Worm (Caenorhabditis elegans): Measurements from ENCODE around the gene nhr-192.

Gene nhr-192

DNA sequence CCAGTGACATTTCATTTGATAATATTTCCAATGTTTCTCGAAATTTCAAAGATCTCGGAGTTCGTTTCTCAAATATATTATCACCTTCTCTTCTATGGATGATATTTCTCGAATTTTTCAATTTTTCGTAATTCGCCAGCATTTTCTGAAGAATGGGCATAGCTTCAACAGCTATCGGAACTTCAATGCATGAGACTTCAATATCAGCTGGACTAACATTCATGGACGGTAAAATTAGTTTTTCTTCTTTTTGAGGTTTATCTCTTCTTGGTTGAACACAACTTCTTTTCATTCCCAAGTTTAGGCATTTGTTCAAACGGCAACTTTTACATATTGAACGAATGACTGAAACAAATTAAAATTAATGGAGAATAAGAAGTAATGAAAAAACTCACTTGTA lies 10.5 kb upstream of the nhr-192 start:
- TF ChIP-seq hlh-17 (GFP tag; optimal IDR thresholded peaks at IDR 0.05; ENCODE audit: borderline replicate concordance) (no peak), ceh-88 (GFP tag; IDR thresholded peaks at IDR 0.05) (no peak), jun-1 (tag; optimal IDR thresholded peaks at IDR 0.05) (no peak), ztf-4 (tag; optimal IDR thresholded peaks at IDR 0.05) (no peak), lin-39 (tag; optimal IDR thresholded peaks at IDR 0.05) (no peak), unc-62 (GFP tag; optimal IDR thresholded peaks at IDR 0.05) (no peak), nhr-47 (tag; optimal IDR thresholded peaks at IDR 0.05) (no peak), snu-23 (GFP tag; optimal IDR thresholded peaks at IDR 0.05) (no peak), sptf-1 (tag; optimal IDR thresholded peaks at IDR 0.05) (no peak), unc-30 (tag; optimal IDR thresholded peaks at IDR 0.05) (no peak), nhr-11 (tag; optimal IDR thresholded peaks at IDR 0.05) (no peak)

ce11 chrV:10078244-10078643 lies 7.8 kb upstream of the nhr-192 start, which contains the start of gene R04B5.1:
TSS of gene R04B5.1 (minus strand) at chrV:10078344.
- TF ChIP-seq ces-1 (GFP tag; optimal IDR thresholded peaks at IDR 0.05) (no peak), alr-1 (tag; optimal IDR thresholded peaks at IDR 0.05; ENCODE audit: borderline replicate concordance) (no peak), nhr-28 (tag; optimal IDR thresholded peaks at IDR 0.05) (no peak), nhr-19 (GFP tag; conservative IDR thresholded peaks at IDR 0.05) (no peak), rnt-1 (tag; optimal IDR thresholded peaks at IDR 0.05) (no peak), irx-1 (tag; optimal IDR thresholded peaks at IDR 0.05) (no peak), lin-13 (GFP tag; optimal IDR thresholded peaks at IDR 0.05) (no peak), aly-2 (tag; optimal IDR thresholded peaks at IDR 0.05) (no peak), efl-1 (optimal IDR thresholded peaks at IDR 0.05) (no peak), efl-1 (GFP tag; optimal IDR thresholded peaks at IDR 0.05 in 1 of 2) (no peak), fkh-8 (tag; optimal IDR thresholded peaks at IDR 0.05) (no peak), skn-1 (tag; optimal IDR thresholded peaks at IDR 0.05) (no peak), elt-2 (tag; optimal IDR thresholded peaks at IDR 0.05) (no peak), zip-4 (GFP tag; optimal IDR thresholded peaks at IDR 0.05) (no peak), lin-15B (tag; optimal IDR thresholded peaks at IDR 0.05) (no peak), hpl-2 (GFP tag; optimal IDR thresholded peaks at IDR 0.05) (no peak), snu-23 (GFP tag; optimal IDR thresholded peaks at IDR 0.05) (no peak), aha-1 (tag; optimal IDR thresholded peaks at IDR 0.05) (no peak), unc-86 (tag; optimal IDR thresholded peaks at IDR 0.05) (no peak), unc-98 (GFP tag; IDR thresholded peaks at IDR 0.05) (no peak)

ce11 chrV:10075441-10075840 lies 5.0 kb upstream of the nhr-192 start, which contains the start of gene F57A8.7:
TSS of gene F57A8.7 (plus strand) at chrV:10075741.
- TF ChIP-seq elt-2 (tag; optimal IDR thresholded peaks at IDR 0.05) (no peak), ceh-63 (GFP tag; optimal IDR thresholded peaks at IDR 0.05) (no peak), ceh-82 (tag; optimal IDR thresholded peaks at IDR 0.05) (no peak), efl-3 (GFP tag; optimal IDR thresholded peaks at IDR 0.05) (no peak), lir-3 (tag; optimal IDR thresholded peaks at IDR 0.05; ENCODE audit: poor library complexity) (no peak), nhr-84 (tag; optimal IDR thresholded peaks at IDR 0.05) (no peak), mab-9 (GFP tag; IDR thresholded peaks at IDR 0.05) (no peak), egl-27 (tag; optimal IDR thresholded peaks at IDR 0.05) (no peak), alr-1 (tag; optimal IDR thresholded peaks at IDR 0.05; ENCODE audit: borderline replicate concordance) (no peak), lsy-2 (tag; optimal IDR thresholded peaks at IDR 0.05) (no peak)

- no peak for TF ChIP-seq hpl-2 (GFP tag; optimal IDR thresholded peaks at IDR 0.05)
- no peak for TF ChIP-seq tlp-1 (tag; optimal IDR thresholded peaks at IDR 0.05)
- TF ChIP-seq ceh-90 (tag; optimal IDR thresholded peaks at IDR 0.05), result no peak
- no peak for TF ChIP-seq nhr-12 (tag; optimal IDR thresholded peaks at IDR 0.05)
- no peak for TF ChIP-seq mef-2 (tag; optimal IDR thresholded peaks at IDR 0.05)
- TF ChIP-seq fkh-4 (tag; optimal IDR thresholded peaks at IDR 0.05; ENCODE audit: borderline replicate concordance), result no peak
- no peak for TF ChIP-seq nhr-19 (GFP tag; conservative IDR thresholded peaks at IDR 0.05)
- TF ChIP-seq nhr-71 (tag; optimal IDR thresholded peaks at IDR 0.05), result no peak
- TF ChIP-seq unc-62 (GFP tag; optimal IDR thresholded peaks at IDR 0.05), result no peak
- TF ChIP-seq grh-1 (GFP tag; IDR thresholded peaks at IDR 0.05), result no peak
- no peak for TF ChIP-seq ets-5 (GFP tag; IDR thresholded peaks at IDR 0.05)
- no peak for TF ChIP-seq unc-30 (tag; optimal IDR thresholded peaks at IDR 0.05)
- no peak for TF ChIP-seq tbx-2 (tag; optimal IDR thresholded peaks at IDR 0.05)
- TF ChIP-seq nhr-237 (tag; optimal IDR thresholded peaks at IDR 0.05), result no peak
- no peak for TF ChIP-seq lin-39 (tag; optimal IDR thresholded peaks at IDR 0.05)
Measured at ce11 chrV:10073793-10074192, 3.4 kb upstream of the nhr-192 start, which contains the start of gene F57A8.6. TSS of gene F57A8.6 (minus strand) at chrV:10073893.

All from whole organism, L1 larva.